In genomic region chrV:9163897-9164296, ce11 we compare ENCODE assay signal across 4 worm cellular contexts.
A peak's percentile ranks its signal among the peaks of the same experiment; 100 is the strongest.
TF ChIP-seq lines count a peak whose summit lies in the region.

No protein-coding gene starts in this region.

TF ChIP-seq in whole organism, L1 larva, 84 proteins besides CTCF, POLR2A, EP300 and RAD21 (continues in another document):
- TF ChIP-seq isw-1 (GFP tag; IDR thresholded peaks at IDR 0.05; lab: Robert Waterston, UW): no peak
- TF ChIP-seq egl-13 (tag; optimal IDR thresholded peaks at IDR 0.05; lab: Kevin White, UChicago): no peak
- peak; percentile 10 for TF ChIP-seq nhr-90 (tag; optimal IDR thresholded peaks at IDR 0.05; lab: Kevin White, UChicago; ENCODE audit: poor library complexity)
- peak; percentile 73 for TF ChIP-seq ama-1 (optimal IDR thresholded peaks at IDR 0.05; lab: Kevin White, UChicago)
- TF ChIP-seq fkh-4 (tag; optimal IDR thresholded peaks at IDR 0.05; lab: Kevin White, UChicago; ENCODE audit: borderline replicate concordance): no peak
- TF ChIP-seq C16A3.4 (tag; optimal IDR thresholded peaks at IDR 0.05; lab: Kevin White, UChicago): no peak
- peak; percentile 6 for TF ChIP-seq lin-14 (GFP tag; optimal IDR thresholded peaks at IDR 0.05; lab: Kevin White, UChicago)
- TF ChIP-seq jun-1 (tag; optimal IDR thresholded peaks at IDR 0.05; lab: Kevin White, UChicago): peak; percentile 42
- TF ChIP-seq efl-1 (optimal IDR thresholded peaks at IDR 0.05; lab: Kevin White, UChicago): peak in 1 of 2 experiments; percentile 11
- no peak for TF ChIP-seq efl-1 (GFP tag; optimal IDR thresholded peaks at IDR 0.05 in 1 of 2; lab: Kevin White, UChicago)
- TF ChIP-seq nhr-85 (tag; lab: Kevin White, UChicago): peak; percentile 70
- no peak for TF ChIP-seq vab-15 (tag; optimal IDR thresholded peaks at IDR 0.05; lab: Kevin White, UChicago)
- no peak for TF ChIP-seq rnt-1 (tag; optimal IDR thresholded peaks at IDR 0.05; lab: Kevin White, UChicago)
- TF ChIP-seq unc-30 (tag; optimal IDR thresholded peaks at IDR 0.05; lab: Kevin White, UChicago): no peak
- TF ChIP-seq aly-2 (tag; optimal IDR thresholded peaks at IDR 0.05; lab: Kevin White, UChicago): peak; percentile 54
- peak in 2 of 6 experiments; percentile 35 to 46 for TF ChIP-seq elt-3 (tag; optimal IDR thresholded peaks at IDR 0.05; lab: Kevin White, UChicago)
- TF ChIP-seq tlp-1 (tag; optimal IDR thresholded peaks at IDR 0.05; lab: Kevin White, UChicago): no peak
- no peak for TF ChIP-seq zag-1 (tag; optimal IDR thresholded peaks at IDR 0.05; lab: Kevin White, UChicago)
- TF ChIP-seq irx-1 (tag; optimal IDR thresholded peaks at IDR 0.05; lab: Kevin White, UChicago): no peak
- TF ChIP-seq nhr-19 (GFP tag; conservative IDR thresholded peaks at IDR 0.05; lab: Robert Waterston, UW): 0 out of 2 replicates have a peak, but pooled peaks have one; percentile 5
- no peak for TF ChIP-seq ztf-4 (tag; optimal IDR thresholded peaks at IDR 0.05; lab: Kevin White, UChicago)
- peak in 1 of 2 experiments; percentile 43 for TF ChIP-seq lsy-2 (tag; optimal IDR thresholded peaks at IDR 0.05; lab: Kevin White, UChicago)
- no peak for TF ChIP-seq sup-37 (GFP tag; optimal IDR thresholded peaks at IDR 0.05; lab: Kevin White, UChicago)

TF ChIP-seq in whole organism, L2 larva, 48 proteins besides CTCF, POLR2A, EP300 and RAD21 (continues in another document):
- no peak for TF ChIP-seq ceh-16 (tag; optimal IDR thresholded peaks at IDR 0.05; lab: Kevin White, UChicago)
- TF ChIP-seq mdl-1 (tag; optimal IDR thresholded peaks at IDR 0.05; lab: Kevin White, UChicago): no peak
- TF ChIP-seq nhr-10 (tag; optimal IDR thresholded peaks at IDR 0.05; lab: Kevin White, UChicago): no peak
- no peak for TF ChIP-seq mab-5 (tag; optimal IDR thresholded peaks at IDR 0.05; lab: Kevin White, UChicago)
- TF ChIP-seq alr-1 (tag; optimal IDR thresholded peaks at IDR 0.05; lab: Kevin White, UChicago): no peak
- peak; percentile 6 for TF ChIP-seq ztf-4 (tag; optimal IDR thresholded peaks at IDR 0.05; lab: Kevin White, UChicago)
- TF ChIP-seq sma-3 (GFP tag; optimal IDR thresholded peaks at IDR 0.05; lab: Kevin White, UChicago): peak; percentile 14
- TF ChIP-seq aly-2 (tag; optimal IDR thresholded peaks at IDR 0.05; lab: Kevin White, UChicago): no peak
- TF ChIP-seq lsy-2 (tag; optimal IDR thresholded peaks at IDR 0.05; lab: Kevin White, UChicago): no peak
- no peak for TF ChIP-seq ZK546.5 (tag; optimal IDR thresholded peaks at IDR 0.05; lab: Kevin White, UChicago)
- peak; percentile 91 for TF ChIP-seq nhr-25 (tag; optimal IDR thresholded peaks at IDR 0.05; lab: Kevin White, UChicago)
- peak; percentile 0 for TF ChIP-seq blmp-1 (tag; optimal IDR thresholded peaks at IDR 0.05; lab: Kevin White, UChicago; ENCODE audit: insufficient read depth)
- TF ChIP-seq Y55F3AM.14 (GFP tag; optimal IDR thresholded peaks at IDR 0.05; lab: Kevin White, UChicago): no peak
- no peak for TF ChIP-seq elt-3 (tag; optimal IDR thresholded peaks at IDR 0.05; lab: Kevin White, UChicago)
- no peak for TF ChIP-seq ztf-1 (GFP tag; conservative IDR thresholded peaks at IDR 0.05; lab: Robert Waterston, UW)
- peak; percentile 28 for TF ChIP-seq nhr-21 (tag; optimal IDR thresholded peaks at IDR 0.05; lab: Kevin White, UChicago)
- TF ChIP-seq sem-4 (tag; optimal IDR thresholded peaks at IDR 0.05; lab: Kevin White, UChicago): no peak
- TF ChIP-seq nhr-6 (tag; optimal IDR thresholded peaks at IDR 0.05; lab: Kevin White, UChicago): no peak
- no peak for TF ChIP-seq gmeb-1 (tag; optimal IDR thresholded peaks at IDR 0.05; lab: Kevin White, UChicago)
- TF ChIP-seq ama-1 (optimal IDR thresholded peaks at IDR 0.05; lab: Kevin White, UChicago): peak; percentile 93
- TF ChIP-seq nhr-129 (tag; optimal IDR thresholded peaks at IDR 0.05; lab: Kevin White, UChicago): no peak
- TF ChIP-seq elt-1 (tag; optimal IDR thresholded peaks at IDR 0.05; lab: Kevin White, UChicago): no peak
- no peak for TF ChIP-seq mbf-1 (tag; optimal IDR thresholded peaks at IDR 0.05; lab: Kevin White, UChicago)
- TF ChIP-seq zag-1 (tag; optimal IDR thresholded peaks at IDR 0.05; lab: Kevin White, UChicago): no peak
- peak; percentile 17 for TF ChIP-seq lin-13 (GFP tag; optimal IDR thresholded peaks at IDR 0.05; lab: Kevin White, UChicago)

TF ChIP-seq in whole organism, L3 larva, 47 proteins besides CTCF, POLR2A, EP300 and RAD21:
- peak; percentile 93 for TF ChIP-seq nhr-25 (tag; optimal IDR thresholded peaks at IDR 0.05; lab: Kevin White, UChicago)
- no peak for TF ChIP-seq nhr-76 (tag; optimal IDR thresholded peaks at IDR 0.05; lab: Kevin White, UChicago)
- TF ChIP-seq nhr-43 (tag; optimal IDR thresholded peaks at IDR 0.05; lab: Kevin White, UChicago; ENCODE audit: poor library complexity, severe bottlenecking): peak; percentile 50
- no peak for TF ChIP-seq fos-1 (tag; optimal IDR thresholded peaks at IDR 0.05; lab: Kevin White, UChicago)
- no peak for TF ChIP-seq mdl-1 (tag; optimal IDR thresholded peaks at IDR 0.05; lab: Kevin White, UChicago)
- peak; percentile 9 for TF ChIP-seq ztf-4 (tag; optimal IDR thresholded peaks at IDR 0.05; lab: Kevin White, UChicago)
- peak; percentile 89 for TF ChIP-seq ama-1 (optimal IDR thresholded peaks at IDR 0.05; lab: Kevin White, UChicago)
- peak; percentile 1 for TF ChIP-seq R02D3.7 (tag; optimal IDR thresholded peaks at IDR 0.05; lab: Kevin White, UChicago)
TF ChIP-seq in whole organism, L3 larva: peak in this region for 5.

TF ChIP-seq in whole organism, L4 larva, 104 proteins besides CTCF, POLR2A, EP300 and RAD21:
- 0 out of 2 replicates have a peak, but pooled peaks have one; percentile 52 for TF ChIP-seq T26A8.4 (GFP tag; IDR thresholded peaks at IDR 0.05; lab: Robert Waterston, UW)
- peak; percentile 39 for TF ChIP-seq mep-1 (tag; optimal IDR thresholded peaks at IDR 0.05; lab: Kevin White, UChicago)
- TF ChIP-seq mes-2 (tag; optimal IDR thresholded peaks at IDR 0.05; lab: Kevin White, UChicago; ENCODE audit: poor library complexity, severe bottlenecking): peak; percentile 35
- TF ChIP-seq unc-62 (GFP tag; optimal IDR thresholded peaks at IDR 0.05 in 1 of 2; lab: Kevin White, UChicago): peak in 1 of 2 experiments; percentile 24
- no peak for TF ChIP-seq unc-62 (tag; optimal IDR thresholded peaks at IDR 0.05; lab: Kevin White, UChicago)
- TF ChIP-seq mdt-29 (GFP tag; IDR thresholded peaks at IDR 0.05; lab: Robert Waterston, UW): no peak
- TF ChIP-seq ama-1 (optimal IDR thresholded peaks at IDR 0.05; lab: Kevin White, UChicago): peak; percentile 98
- no peak for TF ChIP-seq php-3 (GFP tag; IDR thresholded peaks at IDR 0.05; lab: Robert Waterston, UW)
TF ChIP-seq in whole organism, L4 larva: peak in this region for 5.

Comparison
In these comparisons a context has a peak if more than half of its experiments do, and no peak if none do; other contexts are left out.
1. Of the 29 proteins assayed by ChIP-seq in both whole organism, L4 larva and whole organism, L1 larva: peak only in whole organism, L4 larva: mep-1; only in whole organism, L1 larva: aly-2 and jun-1; in both: ama-1; in neither: 23; mixed calls (peak in some experiments, not most) for 2.